Worm (Caenorhabditis elegans): ENCODE measurements around the gene R02F11.11.

ce11 chrV:4818563-4818962 is 26.9 kb downstream of the R02F11.11 start, which contains the start of gene ccep-97:
- TF ChIP-seq med-1 (GFP tag; optimal IDR thresholded peaks at IDR 0.05; ENCODE audit: insufficient read depth) (no peak), ref-1 (GFP tag; conservative IDR thresholded peaks at IDR 0.05) (no peak), flt-1 (GFP tag; IDR thresholded peaks at IDR 0.05) (no peak), T22C8.4 (GFP tag; IDR thresholded peaks at IDR 0.05) (no peak), tab-1 (GFP tag; IDR thresholded peaks at IDR 0.05) (no peak), ztf-23 (GFP tag; IDR thresholded peaks at IDR 0.05) (no peak), ztf-29 (GFP tag; IDR thresholded peaks at IDR 0.05) (no peak)

Measured in whole organism, midembryonic.